Worm (Caenorhabditis elegans): ENCODE data around the gene F01F1.2.

The F01F1.2 gene

ce11 chrIII:5876140-5876675 lies 2.1 kb upstream of the F01F1.2 start, which contains the start of gene aldo-2 (continued):
- TF ChIP-seq ceh-82 (tag; optimal IDR thresholded peaks at IDR 0.05) (peak in 1 of 3 experiments; percentile 4), irx-1 (tag; optimal IDR thresholded peaks at IDR 0.05) (no peak), mef-2 (tag; optimal IDR thresholded peaks at IDR 0.05) (no peak), lin-13 (GFP tag; optimal IDR thresholded peaks at IDR 0.05) (no peak), lin-35 (GFP tag; optimal IDR thresholded peaks at IDR 0.05) (peak; percentile 24 to 60), lin-15B (tag; optimal IDR thresholded peaks at IDR 0.05) (no peak), ceh-90 (tag; optimal IDR thresholded peaks at IDR 0.05) (no peak), nhr-90 (tag; optimal IDR thresholded peaks at IDR 0.05; ENCODE audit: poor library complexity) (peak; percentile 54), lir-3 (tag; optimal IDR thresholded peaks at IDR 0.05; ENCODE audit: poor library complexity) (no peak), mab-9 (GFP tag; IDR thresholded peaks at IDR 0.05) (no peak), efl-3 (GFP tag; optimal IDR thresholded peaks at IDR 0.05) (no peak), skn-1 (tag; optimal IDR thresholded peaks at IDR 0.05) (no peak), F16B12.6 (tag; optimal IDR thresholded peaks at IDR 0.05) (no peak), hlh-17 (GFP tag; optimal IDR thresholded peaks at IDR 0.05; ENCODE audit: borderline replicate concordance) (no peak), C04F5.9 (tag; optimal IDR thresholded peaks at IDR 0.05) (no peak), sptf-1 (tag; optimal IDR thresholded peaks at IDR 0.05) (no peak), sox-4 (tag; optimal IDR thresholded peaks at IDR 0.05) (no peak), Y116A8C.19 (tag; optimal IDR thresholded peaks at IDR 0.05; ENCODE audit: borderline replicate concordance) (no peak), tbx-2 (tag; optimal IDR thresholded peaks at IDR 0.05) (peak; percentile 22), zag-1 (tag; optimal IDR thresholded peaks at IDR 0.05) (no peak), nhr-85 (tag) (peak; percentile 84), unc-62 (GFP tag; optimal IDR thresholded peaks at IDR 0.05) (no peak), alr-1 (tag; optimal IDR thresholded peaks at IDR 0.05; ENCODE audit: borderline replicate concordance) (no peak), fos-1 (tag; optimal IDR thresholded peaks at IDR 0.05) (no peak), nhr-47 (tag; optimal IDR thresholded peaks at IDR 0.05) (peak; percentile 15), snpc-4 (tag; optimal IDR thresholded peaks at IDR 0.05) (no peak), jun-1 (tag; optimal IDR thresholded peaks at IDR 0.05) (no peak), lin-14 (GFP tag; optimal IDR thresholded peaks at IDR 0.05) (peak; percentile 76), nhr-28 (tag; optimal IDR thresholded peaks at IDR 0.05) (no peak), nhr-77 (tag; optimal IDR thresholded peaks at IDR 0.05) (no peak), zip-4 (GFP tag; optimal IDR thresholded peaks at IDR 0.05) (no peak), ces-1 (GFP tag; optimal IDR thresholded peaks at IDR 0.05) (no peak), efl-1 (optimal IDR thresholded peaks at IDR 0.05) (peak; percentile 22 to 30), efl-1 (GFP tag; optimal IDR thresholded peaks at IDR 0.05 in 1 of 2) (peak in 1 of 2 experiments; percentile 92), fkh-10 (GFP tag; optimal IDR thresholded peaks at IDR 0.05) (no peak), snu-23 (GFP tag; optimal IDR thresholded peaks at IDR 0.05) (peak; percentile 57), nhr-237 (tag; optimal IDR thresholded peaks at IDR 0.05) (no peak)

- TF ChIP-seq nhr-90 (tag; optimal IDR thresholded peaks at IDR 0.05; ENCODE audit: poor library complexity) (peak; percentile 58), grh-1 (GFP tag; IDR thresholded peaks at IDR 0.05) (peak; percentile 26; the same call in 1 of the 2 replicates), nhr-71 (tag; optimal IDR thresholded peaks at IDR 0.05) (peak; percentile 73), zip-4 (GFP tag; optimal IDR thresholded peaks at IDR 0.05) (no peak), nhr-20 (tag; optimal IDR thresholded peaks at IDR 0.05) (peak; percentile 63), lin-35 (GFP tag; optimal IDR thresholded peaks at IDR 0.05) (peak in 1 of 2 experiments; percentile 62), elt-3 (tag; optimal IDR thresholded peaks at IDR 0.05) (peak in 4 of 6 experiments; percentile 10 to 61 (median 28)), xbp-1 (tag; optimal IDR thresholded peaks at IDR 0.05) (no peak), efl-1 (optimal IDR thresholded peaks at IDR 0.05) (no peak), efl-1 (GFP tag; optimal IDR thresholded peaks at IDR 0.05 in 1 of 2) (peak in 1 of 2 experiments; percentile 78), lin-14 (GFP tag; optimal IDR thresholded peaks at IDR 0.05) (peak; percentile 31), fkh-10 (GFP tag; optimal IDR thresholded peaks at IDR 0.05) (no peak), mdl-1 (tag; optimal IDR thresholded peaks at IDR 0.05) (peak in 1 of 2 experiments; percentile 0), Y116A8C.19 (tag; optimal IDR thresholded peaks at IDR 0.05; ENCODE audit: borderline replicate concordance) (no peak), zag-1 (tag; optimal IDR thresholded peaks at IDR 0.05) (no peak), mep-1 (tag; optimal IDR thresholded peaks at IDR 0.05) (peak; percentile 21), nhr-19 (GFP tag; conservative IDR thresholded peaks at IDR 0.05) (peak; percentile 27), hlh-17 (GFP tag; optimal IDR thresholded peaks at IDR 0.05; ENCODE audit: borderline replicate concordance) (no peak), nhr-85 (tag) (peak; percentile 38), blmp-1 (tag; optimal IDR thresholded peaks at IDR 0.05) (peak; percentile 90), lin-13 (GFP tag; optimal IDR thresholded peaks at IDR 0.05) (no peak), elt-2 (tag; optimal IDR thresholded peaks at IDR 0.05) (peak; percentile 38), snu-23 (GFP tag; optimal IDR thresholded peaks at IDR 0.05) (peak; percentile 65)
These were observed 1.3 kb upstream of the F01F1.2 start for ce11 chrIII:5876867-5877641.
